Fruit fly (Drosophila melanogaster): ENCODE results near the gene CG33099.

DNA sequence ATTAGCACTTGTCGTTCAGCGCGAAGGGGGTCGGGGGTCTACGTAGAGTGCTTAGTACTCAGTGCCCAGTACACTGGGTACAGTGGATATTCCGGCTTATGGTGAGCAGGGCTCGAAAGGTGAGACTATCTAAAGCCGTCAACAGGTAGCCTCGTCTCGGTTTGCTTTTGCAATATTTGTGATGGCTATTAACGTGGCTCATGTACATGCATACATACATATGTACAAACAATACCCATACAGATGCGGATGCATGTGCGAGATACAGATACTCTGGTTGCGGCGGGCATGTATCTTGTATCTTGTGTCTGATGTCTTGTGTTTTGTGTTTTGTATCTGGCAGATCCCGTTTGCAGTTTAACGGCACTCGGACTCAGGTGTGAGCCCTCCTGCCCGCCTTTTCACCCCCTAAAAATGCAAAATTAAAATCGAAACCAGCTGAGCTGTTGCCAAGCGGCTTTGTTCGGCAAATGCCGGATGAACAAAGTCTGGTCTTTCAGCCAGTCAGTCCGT is 2.7 kb downstream of the CG33099 start:
- TF ChIP-seq CG8478 (optimal IDR thresholded peaks at IDR 0.05) = no peak
- TF ChIP-seq CTCF (optimal IDR thresholded peaks at IDR 0.05) = no peak
